Worm (Caenorhabditis elegans) whole organism, L3 larva: ENCODE results near the gene srh-248.

ENCODE experiments used
- R02D3.7 ChIP-seq: fragments of 150-350 bp; optimal IDR thresholded peaks from 2 replicates; lab custom pipeline; 2014; ENCODE audit warnings: missing biosample characterization, missing genetic modification characterization
- aly-2 ChIP-seq: fragments of 150-350 bp; optimal IDR thresholded peaks from 2 replicates; lab custom pipeline; 2014; ENCODE audit warnings: missing biosample characterization, missing genetic modification characterization
- ama-1 ChIP-seq: fragments of 150-350 bp; optimal IDR thresholded peaks from 2 replicates; lab custom pipeline; 2018
- ceh-16 ChIP-seq: sonication (generic microtip); optimal IDR thresholded peaks from 2 replicates; lab custom pipeline; 2017; ENCODE audit warnings: missing biosample characterization, missing genetic modification characterization
- ceh-28 ChIP-seq: fragments of 150-350 bp; optimal IDR thresholded peaks from 2 replicates; lab custom pipeline; 2014; ENCODE audit warnings: missing biosample characterization, missing genetic modification reagents, missing genetic modification characterization
- ceh-82 ChIP-seq: fragments of 150-350 bp; optimal IDR thresholded peaks from 2 replicates; lab custom pipeline; 2014; ENCODE audit warnings: missing biosample characterization, missing genetic modification characterization
- egl-27 ChIP-seq: sonication (generic microtip); optimal IDR thresholded peaks from 4 replicates; lab custom pipeline; 2017; ENCODE audit warnings: missing biosample characterization, missing genetic modification reagents, missing genetic modification characterization
- egl-5 ChIP-seq: fragments of 150-350 bp; optimal IDR thresholded peaks from 2 replicates; lab custom pipeline; 2017; ENCODE audit warnings: missing biosample characterization, missing genetic modification reagents, missing genetic modification characterization, inconsistent platforms
- elt-1 ChIP-seq: fragments of 150-350 bp; optimal IDR thresholded peaks from 2 replicates; lab custom pipeline; 2014; ENCODE audit warnings: missing biosample characterization, missing genetic modification characterization
- eor-1 ChIP-seq, 2 experiments: fragments of 150-350 bp; optimal IDR thresholded peaks; 2 replicates each; lab custom pipeline; 2014 to 2018; ENCODE audit warnings: missing biosample characterization in 2 of 2, missing genetic modification characterization in 2 of 2
- fkh-2 ChIP-seq: fragments of 150-350 bp; optimal IDR thresholded peaks from 2 replicates; lab custom pipeline; 2014; ENCODE audit warnings: missing biosample characterization, missing genetic modification reagents, missing genetic modification characterization
- fos-1 ChIP-seq: fragments of 150-350 bp; optimal IDR thresholded peaks from 2 replicates; lab custom pipeline; 2014; ENCODE audit warnings: missing biosample characterization, missing genetic modification characterization
- jun-1 ChIP-seq: fragments of 150-350 bp; optimal IDR thresholded peaks from 2 replicates; lab custom pipeline; 2014; ENCODE audit warnings: missing biosample characterization, missing genetic modification reagents, missing genetic modification characterization
- lin-39 ChIP-seq: fragments of 150-350 bp; optimal IDR thresholded peaks from 2 replicates; lab custom pipeline; 2018; ENCODE audit warnings: missing biosample characterization, missing genetic modification reagents, missing genetic modification characterization
- lsy-12 ChIP-seq: sonication (generic microtip); optimal IDR thresholded peaks from 2 replicates; lab custom pipeline; 2016; ENCODE audit warnings: mild to moderate bottlenecking, missing genetic modification characterization, missing compliant biosample characterization
- mdl-1 ChIP-seq: fragments of 150-350 bp; optimal IDR thresholded peaks from 2 replicates; lab custom pipeline; 2014; ENCODE audit warnings: missing biosample characterization, missing genetic modification characterization
- mml-1 ChIP-seq: fragments of 150-350 bp; sonication (generic microtip); optimal IDR thresholded peaks from 3 replicates; lab custom pipeline; 2014; ENCODE audit warnings: missing biosample characterization, missing genetic modification characterization
- nhr-12 ChIP-seq: fragments of 150-350 bp; optimal IDR thresholded peaks from 2 replicates; lab custom pipeline; 2014; ENCODE audit warnings: missing biosample characterization, missing genetic modification characterization
- nhr-23 ChIP-seq: fragments of 150-350 bp; optimal IDR thresholded peaks from 2 replicates; lab custom pipeline; 2014; ENCODE audit warnings: missing biosample characterization, missing genetic modification reagents, missing genetic modification characterization
- nhr-237 ChIP-seq: fragments of 150-350 bp; optimal IDR thresholded peaks from 2 replicates; lab custom pipeline; 2014; ENCODE audit warnings: missing biosample characterization, missing genetic modification characterization
- nhr-77 ChIP-seq: fragments of 150-350 bp; optimal IDR thresholded peaks from 2 replicates; lab custom pipeline; 2014; ENCODE audit warnings: missing biosample characterization, missing genetic modification characterization
- skn-1 ChIP-seq: fragments of 150-350 bp; optimal IDR thresholded peaks from 2 replicates; lab custom pipeline; 2014; ENCODE audit warnings: missing biosample characterization, missing genetic modification characterization
- tbx-2 ChIP-seq: sonication (generic microtip); optimal IDR thresholded peaks from 2 replicates; lab custom pipeline; 2016; ENCODE audit warnings: mild to moderate bottlenecking, missing genetic modification characterization, missing compliant biosample characterization
- unc-62 ChIP-seq: fragments of 150-350 bp; sonication (generic microtip); optimal IDR thresholded peaks from 4 replicates; lab custom pipeline; 2014; ENCODE audit warnings: missing biosample characterization, missing genetic modification reagents, missing genetic modification characterization
- ztf-4 ChIP-seq: fragments of 150-350 bp; optimal IDR thresholded peaks from 2 replicates; lab custom pipeline; 2014; ENCODE audit warnings: missing biosample characterization, missing genetic modification characterization

Gene srh-248

DNA sequence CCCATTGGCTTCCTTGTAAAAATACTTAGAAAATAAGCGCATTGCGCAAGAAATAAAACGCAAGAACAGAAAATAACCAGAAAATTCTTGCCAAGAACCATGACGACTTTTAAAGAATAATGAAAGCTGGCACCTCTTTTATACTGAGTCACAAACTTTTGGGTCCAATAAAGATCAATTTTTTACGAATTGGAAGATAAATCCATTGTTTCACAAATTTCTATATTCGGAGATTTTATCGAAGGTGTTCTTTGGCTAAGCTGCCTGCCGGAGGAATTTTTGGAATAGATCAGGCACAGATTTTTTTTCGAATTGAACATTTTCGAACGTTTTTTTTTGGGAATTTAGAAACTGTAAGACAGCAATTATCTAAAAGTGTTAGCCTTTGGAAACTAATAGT is 42.3 kb downstream of the srh-248 start, which contains the start of gene C31B8.9:
C31B8.9 (minus strand) TSS at position 101 of the 400 bp plus-strand sequence.
- TF ChIP-seq lsy-12 (tag; lab: Kevin White, UChicago) (no peak), ceh-82 (tag; lab: Kevin White, UChicago) (no peak), mml-1 (tag; lab: Kevin White, UChicago) (no peak), mdl-1 (tag; lab: Kevin White, UChicago) (no peak), skn-1 (tag; lab: Kevin White, UChicago) (no peak), egl-5 (tag; lab: Kevin White, UChicago) (no peak), aly-2 (tag; lab: Kevin White, UChicago) (no peak), ztf-4 (tag; lab: Kevin White, UChicago) (no peak), unc-62 (GFP tag; lab: Kevin White, UChicago) (no peak), elt-1 (no peak), fos-1 (no peak), ceh-16 (tag; lab: Kevin White, UChicago) (no peak), eor-1 (tag; optimal IDR thresholded peaks at IDR 0.05; lab: Kevin White, UChicago) (no peak)

DNA sequence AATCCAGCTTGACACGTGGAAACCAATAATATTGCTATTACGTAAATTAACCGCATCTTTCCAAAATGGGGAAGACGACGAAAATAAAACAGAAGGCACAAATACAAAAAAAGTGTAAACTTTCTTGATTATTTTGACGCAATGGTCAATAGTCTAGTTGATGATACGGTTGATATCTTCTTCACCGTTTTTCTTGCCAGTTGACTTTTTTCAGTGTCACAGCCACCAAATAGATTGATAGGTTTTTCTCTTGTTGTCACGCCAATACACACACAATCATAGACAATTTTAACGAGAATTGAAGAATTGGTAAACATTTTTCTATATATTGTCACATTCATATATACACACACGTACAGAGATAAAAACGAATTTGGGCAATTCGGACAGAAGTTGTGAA is 45.7 kb downstream of the srh-248 start, which contains the start of gene zmp-3:
zmp-3 (minus strand) TSS at position 101 of the 400 bp plus-strand sequence.
- TF ChIP-seq R02D3.7 (tag; lab: Kevin White, UChicago) (no peak), ceh-28 (tag; lab: Kevin White, UChicago) (no peak), egl-27 (tag; lab: Kevin White, UChicago) (no peak), jun-1 (tag; lab: Kevin White, UChicago) (no peak), fos-1 (no peak), nhr-12 (tag; lab: Kevin White, UChicago) (no peak), ama-1 (no peak), tbx-2 (tag; lab: Kevin White, UChicago) (no peak), nhr-77 (tag; lab: Kevin White, UChicago) (no peak), lin-39 (tag; lab: Kevin White, UChicago) (no peak), fkh-2 (tag; lab: Kevin White, UChicago) (no peak), nhr-237 (tag; lab: Kevin White, UChicago) (no peak), ceh-16 (tag; lab: Kevin White, UChicago) (no peak), nhr-23 (no peak)
